Fruit fly (Drosophila melanogaster): ENCODE results near the gene MED19.

- TF ChIP-seq foxo (GFP tag; optimal IDR thresholded peaks at IDR 0.05) (no peak), Mio (GFP tag; optimal IDR thresholded peaks at IDR 0.05) (no peak), HLH106 (tag; optimal IDR thresholded peaks at IDR 0.05) (no peak), pan (optimal IDR thresholded peaks at IDR 0.05) (no peak), tai (GFP tag; optimal IDR thresholded peaks at IDR 0.05) (no peak)
Observed at dm6 chr3L:17886545-17886944, 40.2 kb upstream of the MED19 start, which contains the start of gene CG16775.

Data from whole organism, wandering third instar larva.